Worm (Caenorhabditis elegans): ENCODE measurements around the gene srh-240.

The srh-240 gene

DNA sequence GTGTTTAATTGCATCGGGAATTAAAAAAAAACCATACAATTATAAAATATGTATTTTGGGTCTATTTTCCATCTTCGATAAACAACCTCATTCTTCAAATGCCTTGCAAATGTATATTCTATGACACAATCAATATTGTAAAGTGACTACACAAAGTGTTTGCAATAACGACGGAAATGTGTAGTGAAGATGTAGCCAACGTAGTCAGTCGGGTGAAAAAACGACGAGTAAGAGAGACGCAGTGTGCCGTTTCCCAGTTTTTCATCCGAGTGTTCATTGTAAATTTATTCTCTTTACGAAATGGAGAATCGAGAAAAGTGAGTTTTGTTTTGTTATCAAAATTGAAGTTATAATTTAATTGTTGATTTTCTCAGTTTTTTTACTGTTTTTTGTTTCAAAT lies 26.9 kb downstream of the srh-240 start, which contains the start of gene F37B4.15:
Gene F37B4.15 (plus strand): TSS at position 301 of the 400 bp plus-strand sequence.
- TF ChIP-seq elt-3 (tag; optimal IDR thresholded peaks at IDR 0.05) (no peak), fos-1 (tag; optimal IDR thresholded peaks at IDR 0.05) (no peak), ceh-16 (tag; optimal IDR thresholded peaks at IDR 0.05) (no peak), skn-1 (tag; optimal IDR thresholded peaks at IDR 0.05) (no peak), daf-12 (tag; optimal IDR thresholded peaks at IDR 0.05) (no peak), egl-27 (tag; optimal IDR thresholded peaks at IDR 0.05) (no peak), ZK546.5 (tag; optimal IDR thresholded peaks at IDR 0.05) (no peak), ztf-11 (tag; optimal IDR thresholded peaks at IDR 0.05) (no peak), ceh-82 (tag; optimal IDR thresholded peaks at IDR 0.05) (no peak), fkh-10 (GFP tag; optimal IDR thresholded peaks at IDR 0.05) (no peak), nhr-23 (tag; optimal IDR thresholded peaks at IDR 0.05) (no peak), fkh-2 (tag; optimal IDR thresholded peaks at IDR 0.05) (no peak), eor-1 (tag; optimal IDR thresholded peaks at IDR 0.05) (no peak)

DNA sequence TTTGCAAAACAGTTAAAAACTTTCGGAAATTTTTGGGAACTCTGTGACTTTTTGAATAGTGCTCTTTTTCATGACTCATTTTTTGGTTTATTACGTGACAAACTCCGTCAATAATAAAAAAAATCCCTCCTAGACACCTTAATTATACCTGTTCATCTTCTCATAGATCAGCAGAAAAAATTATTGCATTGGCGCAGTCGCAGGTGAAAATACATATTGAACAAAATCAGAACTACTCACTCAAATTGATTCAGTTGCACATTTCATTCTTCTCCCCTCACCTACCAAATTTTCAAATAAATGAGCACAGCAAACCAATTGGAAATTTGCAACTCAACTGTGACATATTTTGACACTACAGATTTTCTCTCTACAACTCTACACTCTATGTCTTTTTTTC lies 28.0 kb downstream of the srh-240 start, which contains the start of gene srh-127:
Gene srh-127 (plus strand): TSS at position 301 of the 400 bp plus-strand sequence.
- no peak for TF ChIP-seq zag-1 (tag; optimal IDR thresholded peaks at IDR 0.05)
- no peak for TF ChIP-seq nhr-12 (tag; optimal IDR thresholded peaks at IDR 0.05)
- no peak for TF ChIP-seq elt-1 (tag; optimal IDR thresholded peaks at IDR 0.05)
- TF ChIP-seq unc-39 (tag; optimal IDR thresholded peaks at IDR 0.05) = no peak
- TF ChIP-seq nhr-43 (tag; optimal IDR thresholded peaks at IDR 0.05; ENCODE audit: poor library complexity, severe bottlenecking) = no peak
- no peak for TF ChIP-seq mdl-1 (tag; optimal IDR thresholded peaks at IDR 0.05)
- TF ChIP-seq nfya-1 (tag; optimal IDR thresholded peaks at IDR 0.05; ENCODE audit: insufficient read depth) = no peak
- no peak for TF ChIP-seq eor-1 (tag; optimal IDR thresholded peaks at IDR 0.05)
- TF ChIP-seq ceh-16 (tag; optimal IDR thresholded peaks at IDR 0.05) = no peak
- no peak for TF ChIP-seq ZK546.5 (tag; optimal IDR thresholded peaks at IDR 0.05)
- TF ChIP-seq ceh-9 (tag; optimal IDR thresholded peaks at IDR 0.05) = no peak
- no peak for TF ChIP-seq elt-2 (tag; optimal IDR thresholded peaks at IDR 0.05)
- TF ChIP-seq fos-1 (tag; optimal IDR thresholded peaks at IDR 0.05) = no peak
- no peak for TF ChIP-seq R02D3.7 (tag; optimal IDR thresholded peaks at IDR 0.05)

DNA sequence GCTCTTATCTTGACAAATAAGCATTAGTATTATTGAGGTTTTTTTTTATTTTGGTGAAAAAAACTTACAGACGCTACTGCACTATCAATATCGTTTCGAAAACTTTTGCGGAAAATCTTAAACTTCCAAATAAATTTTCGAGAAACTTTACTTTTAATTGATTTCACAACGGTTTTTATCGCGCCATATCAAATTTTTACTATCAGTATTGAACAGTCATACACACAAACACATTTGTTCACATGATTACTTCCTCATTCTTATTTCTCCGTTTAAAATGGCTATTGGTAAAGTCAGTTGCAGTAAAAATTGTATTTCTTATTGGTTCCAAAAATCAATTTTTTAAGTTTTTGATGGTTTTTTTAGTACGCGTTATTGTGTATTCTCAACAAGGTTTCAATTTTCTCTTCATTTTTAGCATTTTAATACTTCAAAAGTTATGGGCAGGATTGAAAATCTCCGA lies 31.2 kb downstream of the srh-240 start, which contains the start of gene pals-32:
Gene pals-32 (plus strand): TSS at position 413 of the 463 bp plus-strand sequence.
- no peak for TF ChIP-seq tbx-2 (tag; optimal IDR thresholded peaks at IDR 0.05)
- peak; percentile 51 for TF ChIP-seq elt-2 (tag; optimal IDR thresholded peaks at IDR 0.05)

DNA sequence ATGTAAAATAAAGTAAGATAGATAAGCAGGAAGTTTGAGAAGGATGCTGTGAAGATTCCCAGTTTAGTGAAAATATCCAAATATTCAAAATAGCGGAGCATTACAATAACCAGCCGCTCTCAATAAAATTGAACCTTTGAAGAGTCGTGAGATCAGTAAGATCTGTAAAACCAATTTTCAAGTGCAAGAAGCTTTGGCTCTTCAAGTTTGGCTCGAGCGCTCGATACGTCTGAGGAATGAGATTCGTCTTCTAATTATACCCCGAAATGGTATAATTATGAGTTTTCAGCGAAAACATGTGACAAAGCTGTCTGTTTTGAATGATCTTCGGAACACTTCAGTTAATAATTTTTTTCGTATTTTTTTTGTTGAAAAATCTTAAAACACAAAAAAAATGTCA lies 34.9 kb downstream of the srh-240 start, which contains the start of gene str-46:
Gene str-46 (minus strand): TSS at position 101 of the 400 bp plus-strand sequence.
- TF ChIP-seq hmg-11 (tag; optimal IDR thresholded peaks at IDR 0.05) = no peak

DNA sequence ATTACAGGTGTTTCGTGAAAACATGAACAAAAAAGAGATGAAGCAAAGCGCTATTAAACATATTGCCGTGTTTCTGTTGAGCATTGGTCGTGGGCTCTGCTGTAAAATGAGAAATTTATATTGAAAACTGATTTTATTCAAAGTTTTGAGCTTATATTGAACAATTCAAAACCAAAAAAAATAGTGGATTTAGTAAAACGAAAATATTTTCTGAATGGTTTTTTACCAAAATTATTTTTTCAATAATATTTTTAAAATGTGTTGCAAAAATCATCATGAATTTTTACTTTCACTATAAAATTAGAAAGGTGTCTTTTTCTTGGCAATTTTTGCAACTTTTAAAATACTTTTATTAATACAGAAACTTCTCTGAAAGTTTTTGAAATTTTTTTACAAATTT lies 38.2 kb downstream of the srh-240 start, which contains the start of gene C31B8.7:
Gene C31B8.7 (minus strand): TSS at position 101 of the 400 bp plus-strand sequence.
- no peak for TF ChIP-seq jun-1 (tag; optimal IDR thresholded peaks at IDR 0.05)
- no peak for TF ChIP-seq hmg-11 (tag; optimal IDR thresholded peaks at IDR 0.05)
- TF ChIP-seq ama-1 (optimal IDR thresholded peaks at IDR 0.05) = no peak
- TF ChIP-seq nhr-25 (tag; optimal IDR thresholded peaks at IDR 0.05) = no peak
- TF ChIP-seq fkh-10 (GFP tag; optimal IDR thresholded peaks at IDR 0.05) = no peak
- TF ChIP-seq ceh-82 (tag; optimal IDR thresholded peaks at IDR 0.05) = no peak
- TF ChIP-seq elt-2 (tag; optimal IDR thresholded peaks at IDR 0.05) = no peak
- no peak for TF ChIP-seq nhr-23 (tag; optimal IDR thresholded peaks at IDR 0.05)
- TF ChIP-seq nhr-76 (tag; optimal IDR thresholded peaks at IDR 0.05) = no peak
- no peak for TF ChIP-seq egl-5 (tag; optimal IDR thresholded peaks at IDR 0.05)
- TF ChIP-seq fkh-2 (tag; optimal IDR thresholded peaks at IDR 0.05) = no peak
- no peak for TF ChIP-seq nhr-67 (tag; optimal IDR thresholded peaks at IDR 0.05)

DNA sequence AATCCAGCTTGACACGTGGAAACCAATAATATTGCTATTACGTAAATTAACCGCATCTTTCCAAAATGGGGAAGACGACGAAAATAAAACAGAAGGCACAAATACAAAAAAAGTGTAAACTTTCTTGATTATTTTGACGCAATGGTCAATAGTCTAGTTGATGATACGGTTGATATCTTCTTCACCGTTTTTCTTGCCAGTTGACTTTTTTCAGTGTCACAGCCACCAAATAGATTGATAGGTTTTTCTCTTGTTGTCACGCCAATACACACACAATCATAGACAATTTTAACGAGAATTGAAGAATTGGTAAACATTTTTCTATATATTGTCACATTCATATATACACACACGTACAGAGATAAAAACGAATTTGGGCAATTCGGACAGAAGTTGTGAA lies 44.5 kb downstream of the srh-240 start, which contains the start of gene zmp-3:
Gene zmp-3 (minus strand): TSS at position 101 of the 400 bp plus-strand sequence.
- TF ChIP-seq pha-4 (tag; optimal IDR thresholded peaks at IDR 0.05) = no peak

All from whole organism, L3 larva.